Fruit fly (Drosophila melanogaster): ENCODE data around the gene Nup37.

DNA sequence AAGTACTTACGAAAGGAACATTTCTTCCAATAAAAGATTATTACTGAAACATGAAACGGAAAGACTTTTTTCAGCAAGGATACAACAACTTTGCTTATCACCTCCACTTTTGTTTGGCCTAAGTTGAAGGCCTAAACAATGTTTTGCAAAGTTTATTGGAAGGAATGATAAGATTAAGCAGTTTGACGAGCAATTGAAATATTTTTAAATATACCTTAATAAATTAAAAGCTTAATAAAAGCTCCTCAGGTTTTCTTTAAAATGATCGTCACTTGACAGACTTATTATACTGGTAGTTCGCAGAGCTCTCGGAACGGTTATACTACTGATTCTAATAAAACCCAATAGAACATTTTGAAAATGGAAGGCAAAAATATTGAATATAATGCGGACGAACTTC lies 37.7 kb downstream of the Nup37 start, which contains the start of gene CG31104:
- no peak for TF ChIP-seq psq (optimal IDR thresholded peaks at IDR 0.05)
- no peak for TF ChIP-seq Sin3A (optimal IDR thresholded peaks at IDR 0.05)
